Fruit fly (Drosophila melanogaster) whole organism, embryonic: ENCODE measurements around the gene CG9672.
A peak's percentile ranks its signal among the peaks of the same experiment; 100 is the strongest.

ENCODE experiments used
- B-H2 ChIP-seq: fragments of 200-800 bp; sonication (Bioruptor generic); optimal IDR thresholded peaks from 2 replicates; lab custom pipeline; 2018; ENCODE audit warnings: missing biosample characterization, mild to moderate bottlenecking, missing genetic modification characterization
- CG12104 ChIP-seq: fragments of 200-800 bp; sonication (Bioruptor generic); optimal IDR thresholded peaks from 3 replicates; lab custom pipeline; 2016; ENCODE audit warnings: missing biosample characterization, missing genetic modification characterization
- CG12391 ChIP-seq: fragments of 200-800 bp; sonication (Bioruptor generic); optimal IDR thresholded peaks from 3 replicates; lab custom pipeline; 2018; ENCODE audit warnings: missing biosample characterization, mild to moderate bottlenecking, missing genetic modification characterization, moderate library complexity
- CG15696 ChIP-seq: fragments of 200-800 bp; sonication (Bioruptor generic); optimal IDR thresholded peaks from 2 replicates; lab custom pipeline; 2019; ENCODE audit warnings: missing biosample characterization, mild to moderate bottlenecking, missing genetic modification characterization, moderate library complexity
- CG32772 ChIP-seq: fragments of 200-800 bp; sonication (Bioruptor generic); IDR thresholded peaks from 2 replicates; pipeline ENCODE4 v1.3.6; 2022; ENCODE audit warnings: missing biosample characterization, missing genetic modification characterization
- CG33557 ChIP-seq: fragments of 200-800 bp; sonication (Bioruptor generic); optimal IDR thresholded peaks from 2 replicates; lab custom pipeline; 2019; ENCODE audit warnings: missing biosample characterization, mild to moderate bottlenecking, missing genetic modification characterization, moderate library complexity
- CG7987 ChIP-seq: fragments of 200-800 bp; sonication (Bioruptor generic); optimal IDR thresholded peaks from 2 replicates; lab custom pipeline; 2018; ENCODE audit warnings: missing biosample characterization, mild to moderate bottlenecking, missing genetic modification characterization, moderate library complexity
- Dfd ChIP-seq, 2 experiments: fragments of >200 bp; optimal IDR thresholded peaks; 2 replicates each; lab custom pipeline; 2017; ENCODE audit warnings: missing biosample characterization in 2 of 2, missing genetic modification characterization in 2 of 2
- Kr ChIP-seq: fragments of 200-800 bp; sonication (Bioruptor generic); optimal IDR thresholded peaks from 2 replicates; lab custom pipeline; 2017; ENCODE audit warnings: missing biosample characterization, mild to moderate bottlenecking, missing genetic modification characterization
- Optix ChIP-seq: fragments of 200-800 bp; sonication (Bioruptor generic); IDR thresholded peaks from 3 replicates; pipeline ENCODE4 v1.3.6; 2022; ENCODE audit warnings: missing biosample characterization, missing genetic modification characterization
- Rx ChIP-seq: fragments of 200-800 bp; sonication (Bioruptor generic); IDR thresholded peaks from 2 replicates; pipeline ENCODE4 v1.3.6; 2022; ENCODE audit warnings: missing biosample characterization, missing genetic modification characterization
- Sry-δ ChIP-seq: fragments of 200-800 bp; sonication (Bioruptor generic); optimal IDR thresholded peaks from 2 replicates; lab custom pipeline; 2016; ENCODE audit warnings: missing biosample characterization, missing genetic modification characterization
- Xrp1 ChIP-seq: fragments of 200-800 bp; sonication (Bioruptor generic); IDR thresholded peaks from 2 replicates; pipeline ENCODE4 v1.3.6; 2022; ENCODE audit warnings: missing biosample characterization, missing genetic modification characterization
- ato ChIP-seq: fragments of 200-800 bp; sonication (Bioruptor generic); IDR thresholded peaks from 2 replicates; pipeline ENCODE4 v1.3.6; 2022; ENCODE audit warnings: missing biosample characterization, missing genetic modification characterization; ENCODE audit not compliant: partially characterized antibody
- dmrt11E ChIP-seq: fragments of 200-800 bp; sonication (Bioruptor generic); optimal IDR thresholded peaks from 3 replicates; lab custom pipeline; 2018; ENCODE audit warnings: missing biosample characterization, mild to moderate bottlenecking, missing genetic modification characterization, moderate library complexity
- exex ChIP-seq: fragments of 200-800 bp; sonication (Bioruptor generic); optimal IDR thresholded peaks from 4 replicates; lab custom pipeline; 2018; ENCODE audit warnings: missing biosample characterization, mild to moderate bottlenecking, missing genetic modification characterization, moderate library complexity
- ham ChIP-seq: fragments of 200-800 bp; sonication (Bioruptor generic); IDR thresholded peaks from 2 replicates; pipeline ENCODE4 v1.3.6; 2022; ENCODE audit warnings: missing biosample characterization, missing genetic modification characterization
- ken ChIP-seq: fragments of 200-800 bp; sonication (Bioruptor generic); IDR thresholded peaks from 3 replicates; pipeline ENCODE4 v1.3.6; 2022; ENCODE audit warnings: missing biosample characterization, missing genetic modification characterization
- lilli ChIP-seq: fragments of 200-800 bp; sonication (Bioruptor generic); optimal IDR thresholded peaks from 3 replicates; lab custom pipeline; 2016; ENCODE audit warnings: missing biosample characterization, missing genetic modification characterization
- sens ChIP-seq: fragments of 200-800 bp; sonication (Bioruptor generic); peaks from one replicate; lab custom pipeline; 2016; ENCODE audit warnings: missing biosample characterization, missing genetic modification characterization
- wdn ChIP-seq: fragments of 200-800 bp; sonication (Bioruptor generic); IDR thresholded peaks from 2 replicates; pipeline ENCODE4 v1.3.6; 2022; ENCODE audit warnings: missing biosample characterization, missing genetic modification characterization
- zfh2 ChIP-seq: fragments of 200-800 bp; sonication (Bioruptor generic); optimal IDR thresholded peaks from 2 replicates; lab custom pipeline; 2016; ENCODE audit warnings: missing biosample characterization, missing genetic modification characterization

CG9672 gene

dm6 chrX:16664405-16665064 is 42.1 kb downstream of the CG9672 start, which contains the start of gene CG15865 (continued):
- TF ChIP-seq Dfd (GFP tag; optimal IDR thresholded peaks at IDR 0.05; lab: Kevin White, UChicago), result no peak
- TF ChIP-seq B-H2, result no peak
- no peak for TF ChIP-seq Kr (GFP tag; lab: Kevin White, UChicago)
- no peak for TF ChIP-seq Optix (GFP tag; lab: Robert Waterston, UW)
- TF ChIP-seq wdn (GFP tag; lab: Robert Waterston, UW), result no peak
- TF ChIP-seq zfh2 (GFP tag; lab: Kevin White, UChicago), result no peak
- peak; percentile 0 for TF ChIP-seq exex (tag; lab: Kevin White, UChicago)
- no peak for TF ChIP-seq lilli (GFP tag; lab: Kevin White, UChicago)
- no peak for TF ChIP-seq Rx (GFP tag; lab: Robert Waterston, UW)
- TF ChIP-seq Sry-δ (GFP tag; lab: Kevin White, UChicago), result no peak
- TF ChIP-seq CG7987 (GFP tag; lab: Kevin White, UChicago), result no peak
- no peak for TF ChIP-seq CG12104 (GFP tag; lab: Kevin White, UChicago)
- no peak for TF ChIP-seq ato (GFP tag; lab: Robert Waterston, UW)
- no peak for TF ChIP-seq CG32772 (GFP tag; lab: Robert Waterston, UW)
- no peak for TF ChIP-seq ham (GFP tag; lab: Robert Waterston, UW)

dm6 chrX:16660632-16661031 is 46.0 kb downstream of the CG9672 start:
- TF ChIP-seq CG15696 (tag; lab: Kevin White, UChicago), result peak; percentile 53
- peak; percentile 5 for TF ChIP-seq CG33557 (GFP tag; lab: Kevin White, UChicago)
- no peak for TF ChIP-seq CG12391 (tag; lab: Kevin White, UChicago)
- TF ChIP-seq Xrp1 (GFP tag; lab: Robert Waterston, UW), result 0 out of 2 replicates have a peak, but pooled peaks have one; percentile 8
- peak; percentile 22 for TF ChIP-seq dmrt11E (tag; lab: Kevin White, UChicago)
- TF ChIP-seq ken, result no peak
- TF ChIP-seq sens (GFP tag; lab: Kevin White, UChicago), result peak; percentile 53
